Fruit fly (Drosophila melanogaster) whole organism, embryonic: ENCODE measurements around the gene CG10492.

Source experiments
- Abd-B ChIP-seq: fragments of 200-800 bp; sonication (Bioruptor generic); optimal IDR thresholded peaks from 2 replicates; lab custom pipeline; 2018; ENCODE audit warnings: missing biosample characterization, mild to moderate bottlenecking, missing genetic modification characterization, moderate library complexity
- CG10431 ChIP-seq: fragments of 200-800 bp; sonication (Bioruptor generic); optimal IDR thresholded peaks from 3 replicates; lab custom pipeline; 2018; ENCODE audit warnings: missing biosample characterization, mild to moderate bottlenecking, missing genetic modification characterization
- CG11085 ChIP-seq: fragments of 200-800 bp; sonication (Bioruptor generic); IDR thresholded peaks from 2 replicates; pipeline ENCODE4 v1.3.6; 2022; ENCODE audit warnings: missing biosample characterization, missing genetic modification characterization
- CG12942 ChIP-seq: fragments of 200-800 bp; sonication (Bioruptor generic); optimal IDR thresholded peaks from 3 replicates; lab custom pipeline; 2016; ENCODE audit warnings: missing biosample characterization, missing genetic modification characterization
- CG13123 ChIP-seq: fragments of 200-800 bp; sonication (Bioruptor generic); optimal IDR thresholded peaks from 2 replicates; lab custom pipeline; 2016; ENCODE audit warnings: missing biosample characterization, missing genetic modification characterization
- CG13296 ChIP-seq: fragments of 200-800 bp; sonication (Bioruptor generic); optimal IDR thresholded peaks from 3 replicates; lab custom pipeline; 2018; ENCODE audit warnings: missing biosample characterization, mild to moderate bottlenecking, missing genetic modification characterization
- CG15011 ChIP-seq: fragments of 200-800 bp; sonication (Bioruptor generic); optimal IDR thresholded peaks from 3 replicates; lab custom pipeline; 2018; ENCODE audit warnings: missing biosample characterization, mild to moderate bottlenecking, missing genetic modification characterization
- CG2712 ChIP-seq: fragments of 200-800 bp; optimal IDR thresholded peaks from 3 replicates; lab custom pipeline; 2019; ENCODE audit warnings: missing biosample characterization, mild to moderate bottlenecking, missing genetic modification characterization, moderate library complexity
- CG3995 ChIP-seq: fragments of 200-800 bp; sonication (Bioruptor generic); optimal IDR thresholded peaks from 3 replicates; lab custom pipeline; 2016; ENCODE audit warnings: missing biosample characterization, missing genetic modification characterization
- CG43689 ChIP-seq: fragments of 200-800 bp; sonication (Bioruptor generic); IDR thresholded peaks from 2 replicates; pipeline ENCODE4 v1.3.6; 2022; ENCODE audit warnings: missing biosample characterization, missing genetic modification characterization
- CG6765 ChIP-seq: fragments of 200-800 bp; sonication (Bioruptor generic); optimal IDR thresholded peaks from 3 replicates; lab custom pipeline; 2017; ENCODE audit warnings: missing biosample characterization, mild to moderate bottlenecking, missing genetic modification characterization
- CG7556 ChIP-seq: fragments of 200-800 bp; sonication (Bioruptor generic); optimal IDR thresholded peaks from 2 replicates; lab custom pipeline; 2017; ENCODE audit warnings: missing biosample characterization, mild to moderate bottlenecking, missing genetic modification characterization
- CG8089 ChIP-seq: fragments of 200-800 bp; sonication (Bioruptor generic); optimal IDR thresholded peaks from 3 replicates; lab custom pipeline; 2016; ENCODE audit warnings: missing biosample characterization, missing genetic modification characterization
- CG8281 ChIP-seq: fragments of 200-800 bp; sonication (Bioruptor generic); optimal IDR thresholded peaks from 2 replicates; lab custom pipeline; 2018; ENCODE audit warnings: missing biosample characterization, mild to moderate bottlenecking, missing genetic modification characterization, moderate library complexity
- CG9932 ChIP-seq: fragments of 200-800 bp; sonication (Bioruptor generic); IDR thresholded peaks from 2 replicates; pipeline ENCODE4 v1.3.6; 2022; ENCODE audit warnings: missing biosample characterization, missing genetic modification characterization
- CHES-1-like ChIP-seq: fragments of 200-800 bp; sonication (Bioruptor generic); optimal IDR thresholded peaks from 2 replicates; lab custom pipeline; 2016; ENCODE audit warnings: missing biosample characterization, missing genetic modification characterization
- HHEX ChIP-seq: fragments of 200-800 bp; sonication (Bioruptor generic); optimal IDR thresholded peaks from 3 replicates; lab custom pipeline; 2017; ENCODE audit warnings: missing biosample characterization, mild to moderate bottlenecking, missing genetic modification characterization, missing genetic modification reagents
- HmgD ChIP-seq: fragments of 200-800 bp; sonication (Bioruptor generic); optimal IDR thresholded peaks from 3 replicates; lab custom pipeline; 2016; ENCODE audit warnings: missing biosample characterization, missing genetic modification characterization
- Lhr ChIP-seq: fragments of 200-800 bp; sonication (Bioruptor generic); optimal IDR thresholded peaks from 3 replicates; lab custom pipeline; 2017; ENCODE audit warnings: mild to moderate bottlenecking, missing biosample characterization, missing genetic modification reagents, missing genetic modification characterization
- MBD-R2 ChIP-seq: fragments of 200-800 bp; sonication (Bioruptor generic); IDR thresholded peaks from 2 replicates; pipeline ENCODE4 v1.3.6; 2022; ENCODE audit warnings: missing biosample characterization, missing genetic modification characterization
- Mrtf ChIP-seq: fragments of 200-800 bp; sonication (Bioruptor generic); IDR thresholded peaks from 3 replicates; pipeline ENCODE4 v1.3.6; 2022; ENCODE audit warnings: missing biosample characterization, missing genetic modification characterization
- Nf-YB ChIP-seq: fragments of 200-800 bp; sonication (Bioruptor generic); optimal IDR thresholded peaks from 3 replicates; lab custom pipeline; 2019; ENCODE audit warnings: missing biosample characterization, mild to moderate bottlenecking, missing genetic modification characterization, moderate library complexity
- Opbp ChIP-seq: fragments of 200-800 bp; sonication (Bioruptor generic); IDR thresholded peaks from 3 replicates; pipeline ENCODE4 v1.3.6; 2022; ENCODE audit warnings: missing biosample characterization, missing genetic modification characterization; ENCODE audit not compliant: partially characterized antibody
- Ravus ChIP-seq: fragments of 200-800 bp; sonication (Bioruptor generic); IDR thresholded peaks from 2 replicates; pipeline ENCODE4 v1.3.6; 2022; ENCODE audit warnings: missing biosample characterization, missing genetic modification characterization
- Side ChIP-seq: fragments of 200-800 bp; sonication (Bioruptor generic); optimal IDR thresholded peaks from 2 replicates; lab custom pipeline; 2016; ENCODE audit warnings: missing biosample characterization, missing genetic modification characterization
- Sox100B ChIP-seq: fragments of 200-800 bp; sonication (Bioruptor generic); optimal IDR thresholded peaks from 3 replicates; lab custom pipeline; 2018; ENCODE audit warnings: missing biosample characterization, mild to moderate bottlenecking, missing genetic modification characterization
- Ssrp ChIP-seq: fragments of 200-800 bp; sonication (Bioruptor generic); optimal IDR thresholded peaks from 2 replicates; lab custom pipeline; 2018; ENCODE audit warnings: missing biosample characterization, mild to moderate bottlenecking, missing genetic modification characterization, moderate library complexity
- ab ChIP-seq: fragments of 200-800 bp; sonication (Bioruptor generic); optimal IDR thresholded peaks from 2 replicates; lab custom pipeline; 2016; ENCODE audit warnings: missing biosample characterization, missing genetic modification characterization
- ara ChIP-seq: fragments of 200-800 bp; sonication (Bioruptor generic); IDR thresholded peaks from 2 replicates; pipeline ENCODE4 v1.3.6; 2022; ENCODE audit warnings: missing biosample characterization, missing genetic modification characterization
- az2 ChIP-seq: fragments of 200-800 bp; sonication (Bioruptor generic); optimal IDR thresholded peaks from 3 replicates; lab custom pipeline; 2016; ENCODE audit warnings: missing biosample characterization, missing genetic modification characterization
- bowl ChIP-seq: fragments of 200-800 bp; sonication (Bioruptor generic); IDR thresholded peaks from 2 replicates; pipeline ENCODE4 v1.3.6; 2022; ENCODE audit warnings: missing biosample characterization, missing genetic modification characterization
- btn ChIP-seq: fragments of 200-800 bp; sonication (Bioruptor generic); optimal IDR thresholded peaks from 2 replicates; lab custom pipeline; 2016; ENCODE audit warnings: missing biosample characterization, missing genetic modification characterization
- caup ChIP-seq: fragments of 200-800 bp; sonication (Bioruptor generic); optimal IDR thresholded peaks from 3 replicates; lab custom pipeline; 2017; ENCODE audit warnings: missing biosample characterization, mild to moderate bottlenecking, missing genetic modification characterization, moderate library complexity; ENCODE audit not compliant: severe bottlenecking
- dan ChIP-seq: fragments of 200-800 bp; sonication (Bioruptor generic); IDR thresholded peaks from 2 replicates; pipeline ENCODE4 v1.3.6; 2022; ENCODE audit warnings: missing biosample characterization, missing genetic modification characterization
- dmrt11E ChIP-seq: fragments of 200-800 bp; sonication (Bioruptor generic); optimal IDR thresholded peaks from 3 replicates; lab custom pipeline; 2018; ENCODE audit warnings: missing biosample characterization, mild to moderate bottlenecking, missing genetic modification characterization, moderate library complexity
- fd64A ChIP-seq: fragments of 200-800 bp; sonication (Bioruptor generic); optimal IDR thresholded peaks from 3 replicates; lab custom pipeline; 2018; ENCODE audit warnings: missing biosample characterization, mild to moderate bottlenecking, missing genetic modification characterization
- gcm ChIP-seq: fragments of 200-800 bp; sonication (Bioruptor generic); optimal IDR thresholded peaks from 2 replicates; lab custom pipeline; 2019; ENCODE audit warnings: missing biosample characterization, mild to moderate bottlenecking, missing genetic modification characterization, moderate library complexity
- grn ChIP-seq: fragments of 200-800 bp; sonication (Bioruptor generic); optimal IDR thresholded peaks from 3 replicates; lab custom pipeline; 2017; ENCODE audit warnings: missing biosample characterization, missing genetic modification characterization
- knrl ChIP-seq: fragments of 200-800 bp; sonication (Bioruptor generic); IDR thresholded peaks from 3 replicates; pipeline ENCODE4 v1.3.6; 2022; ENCODE audit warnings: missing biosample characterization, missing genetic modification characterization; ENCODE audit not compliant: partially characterized antibody
- lbe ChIP-seq: fragments of 200-800 bp; sonication (Bioruptor generic); optimal IDR thresholded peaks from 2 replicates; lab custom pipeline; 2016; ENCODE audit warnings: missing biosample characterization, mild to moderate bottlenecking, missing genetic modification characterization
- nmo ChIP-seq: fragments of 200-800 bp; sonication (Bioruptor generic); optimal IDR thresholded peaks from 2 replicates; lab custom pipeline; 2018; ENCODE audit warnings: missing biosample characterization, mild to moderate bottlenecking, missing genetic modification characterization, moderate library complexity
- odd ChIP-seq: fragments of 200-800 bp; sonication (Bioruptor generic); optimal IDR thresholded peaks from 2 replicates; lab custom pipeline; 2017; ENCODE audit warnings: missing biosample characterization, mild to moderate bottlenecking, missing genetic modification characterization
- onecut ChIP-seq: fragments of 200-800 bp; sonication (Bioruptor generic); IDR thresholded peaks from 2 replicates; pipeline ENCODE4 v1.3.6; 2022; ENCODE audit warnings: missing biosample characterization, missing genetic modification characterization
- sc ChIP-seq, 3 experiments: fragments of >200 bp in 2 of 3; fragments of 200-800 bp in 1 of 3; sonication (Bioruptor generic) in 1 of 3; optimal IDR thresholded peaks; 2 replicates in 2 of 3; 3 replicates in 1 of 3; lab custom pipeline; 2017; ENCODE audit warnings: mild to moderate bottlenecking in 1 of 3, missing biosample characterization in 1 of 3, missing genetic modification characterization in 1 of 3, missing genetic modification reagents in 1 of 3
- seq ChIP-seq: fragments of 200-800 bp; sonication (Bioruptor generic); IDR thresholded peaks from 2 replicates; pipeline ENCODE4 v1.3.6; 2022; ENCODE audit warnings: missing biosample characterization, missing genetic modification characterization
- sr ChIP-seq: fragments of 200-800 bp; sonication (Bioruptor generic); IDR thresholded peaks from 3 replicates; pipeline ENCODE4 v1.3.6; 2022; ENCODE audit warnings: missing biosample characterization, missing genetic modification characterization
- stc ChIP-seq: fragments of 200-800 bp; sonication (Bioruptor generic); IDR thresholded peaks from 2 replicates; pipeline ENCODE4 v1.3.6; 2022; ENCODE audit warnings: missing biosample characterization, missing genetic modification characterization
- tio ChIP-seq: fragments of 200-800 bp; sonication (Bioruptor generic); optimal IDR thresholded peaks from 2 replicates; lab custom pipeline; 2017; ENCODE audit warnings: missing biosample characterization, missing genetic modification characterization, inconsistent platforms
- zen ChIP-seq: fragments of 200-800 bp; sonication (Bioruptor generic); optimal IDR thresholded peaks from 3 replicates; lab custom pipeline; 2018; ENCODE audit warnings: missing biosample characterization, mild to moderate bottlenecking, missing genetic modification characterization, moderate library complexity

CG10492 gene

DNA sequence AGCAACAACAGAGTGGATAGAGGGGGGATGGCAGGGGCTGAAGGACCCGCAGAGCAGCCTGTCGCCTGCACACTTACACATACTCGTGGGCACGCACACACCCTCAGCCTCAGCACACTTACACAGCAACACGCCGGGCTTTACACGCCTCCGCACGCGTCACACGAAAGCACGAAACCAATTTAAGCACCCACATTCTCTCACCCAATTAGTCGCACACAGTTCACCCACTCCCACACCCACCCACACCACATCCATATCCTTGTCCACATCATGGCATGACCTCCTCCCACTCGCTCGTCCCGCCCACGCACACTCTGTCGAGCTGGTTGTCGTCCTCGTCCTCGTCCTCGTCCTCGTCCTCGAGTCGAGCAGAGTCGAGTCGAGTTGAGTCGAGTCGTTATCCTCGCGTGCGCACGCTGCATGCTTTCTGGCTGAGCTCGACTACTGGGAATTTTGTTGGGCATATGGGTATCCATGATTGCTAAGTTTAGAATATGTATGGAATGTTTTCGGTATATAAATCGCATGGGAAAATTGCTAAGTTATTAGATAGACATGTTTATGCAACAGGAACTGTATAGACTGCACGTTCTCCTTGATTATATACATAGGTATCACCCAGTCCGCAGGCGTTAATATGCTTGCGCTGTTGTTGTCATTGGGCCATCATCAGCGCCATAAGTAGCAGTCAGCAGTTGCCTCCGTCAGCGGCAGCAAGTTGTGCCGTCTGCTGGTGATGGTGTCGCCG is 41.8 kb upstream of the CG10492 start (continued):
- TF ChIP-seq sr (no peak), knrl (no peak), lbe (GFP tag; lab: Kevin White, UChicago) (no peak), bowl (GFP tag; lab: Robert Waterston, UW) (peak; percentile 63; the same call in 1 of the 2 replicates), CG43689 (peak; percentile 67), CG6765 (GFP tag; lab: Kevin White, UChicago) (peak; percentile 8), Mrtf (GFP tag; lab: Robert Waterston, UW) (peak; percentile 67), Ravus (peak; percentile 47), btn (GFP tag; lab: Kevin White, UChicago) (peak; percentile 15), CG15011 (peak; percentile 71), HmgD (GFP tag; lab: Kevin White, UChicago) (peak; percentile 59), ab (GFP tag; lab: Kevin White, UChicago) (no peak), CG2712 (tag; lab: Kevin White, UChicago) (peak; percentile 82), zen (tag; lab: Kevin White, UChicago) (peak; percentile 5), CG3995 (no peak), CG7556 (GFP tag; lab: Kevin White, UChicago) (peak; percentile 91), Opbp (no peak), ara (GFP tag; lab: Robert Waterston, UW) (peak; percentile 80), dmrt11E (tag; lab: Kevin White, UChicago) (peak; percentile 30), dan (GFP tag; lab: Robert Waterston, UW) (no peak), nmo (GFP tag; lab: Kevin White, UChicago) (peak; percentile 82), fd64A (GFP tag; lab: Kevin White, UChicago) (peak; percentile 22), Side (peak; percentile 80), CG8281 (tag; lab: Kevin White, UChicago) (peak; percentile 44), CG13123 (peak; percentile 29), seq (GFP tag; lab: Robert Waterston, UW) (peak; percentile 82), sc (optimal IDR thresholded peaks at IDR 0.05; lab: Kevin White, UChicago) (no peak), sc (GFP tag; optimal IDR thresholded peaks at IDR 0.05; lab: Kevin White, UChicago) (peak; percentile 59), gcm (peak; percentile 19), HHEX (GFP tag; lab: Kevin White, UChicago) (peak; percentile 81), tio (GFP tag; lab: Kevin White, UChicago) (peak; percentile 66), CG10431 (no peak), grn (GFP tag; lab: Kevin White, UChicago) (peak; percentile 7), CG12942 (GFP tag; lab: Kevin White, UChicago) (peak; percentile 73), odd (GFP tag; lab: Kevin White, UChicago) (peak; percentile 69), caup (peak; percentile 82), onecut (GFP tag; lab: Robert Waterston, UW) (peak; percentile 59), CG13296 (GFP tag; lab: Kevin White, UChicago) (peak; percentile 69), CG11085 (GFP tag; lab: Robert Waterston, UW) (peak; percentile 75), Abd-B (GFP tag; lab: Kevin White, UChicago) (peak; percentile 68), Sox100B (GFP tag; lab: Kevin White, UChicago) (peak; percentile 66), CG9932 (peak; percentile 74), stc (GFP tag; lab: Robert Waterston, UW) (peak; percentile 78), Lhr (GFP tag; lab: Kevin White, UChicago) (peak; percentile 16), CHES-1-like (GFP tag; lab: Kevin White, UChicago) (peak; percentile 80), Ssrp (tag; lab: Kevin White, UChicago) (peak; percentile 73), az2 (peak; percentile 72), MBD-R2 (GFP tag; lab: Robert Waterston, UW) (peak; percentile 41; the same call in 1 of the 2 replicates), Nf-YB (GFP tag; lab: Kevin White, UChicago) (peak; percentile 53), CG8089 (GFP tag; lab: Kevin White, UChicago) (peak; percentile 49)
